Worm (Caenorhabditis elegans) whole organism, early embryonic: ENCODE measurements around the gene T01C8.2.

Experiments
- F13C5.2 ChIP-seq: sonication (generic microtip); optimal IDR thresholded peaks from 2 replicates; lab custom pipeline; 2017; ENCODE audit warnings: mild to moderate bottlenecking, missing genetic modification characterization, inconsistent platforms, missing compliant biosample characterization
- ama-1 ChIP-seq: fragments of 150-350 bp; optimal IDR thresholded peaks from 2 replicates; lab custom pipeline; 2014

DNA sequence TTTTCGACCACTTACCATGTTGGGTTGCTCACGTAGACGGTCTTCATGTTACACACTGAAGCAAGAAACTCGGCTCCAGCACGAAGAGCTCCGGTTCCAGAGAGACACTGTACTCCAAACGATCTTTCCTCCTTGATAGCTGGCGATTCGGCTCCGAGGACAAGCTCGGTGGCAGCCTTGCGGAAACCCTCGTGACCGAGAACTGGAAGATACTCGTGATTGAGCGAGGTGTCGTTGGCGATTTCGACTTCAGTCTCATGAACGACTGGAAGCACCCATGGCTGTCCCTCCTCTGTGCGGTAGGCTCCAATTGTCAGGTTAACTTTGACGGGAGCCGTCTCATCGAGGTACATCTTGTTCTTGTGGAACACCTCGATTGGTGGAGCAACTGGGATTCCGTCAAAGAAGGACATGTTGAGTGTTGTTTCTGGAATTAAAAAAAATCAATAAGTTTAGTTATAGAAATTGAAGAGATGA is 6.5 kb downstream of the T01C8.2 start, which contains the start of gene got-1.2:
- TF ChIP-seq ama-1 (lab: Kevin White, UChicago) (no peak), F13C5.2 (tag; lab: Kevin White, UChicago) (no peak)
